Worm (Caenorhabditis elegans) whole organism, young adult: Measurements from ENCODE around the gene tdpo-1.

Experiments used
- ama-1 ChIP-seq, 3 experiments: fragments of 150-350 bp in 1 of 3; sonication (generic microtip) in 2 of 3; optimal IDR thresholded peaks; 2 replicates each; lab custom pipeline; 2014 to 2018; ENCODE audit warnings: missing biosample characterization in 2 of 3, missing genetic modification characterization in 2 of 3, missing genetic modification reagents in 2 of 3
- athp-1 ChIP-seq: sonication (generic microtip); optimal IDR thresholded peaks from 2 replicates; lab custom pipeline; 2017; ENCODE audit warnings: mild to moderate bottlenecking, missing genetic modification characterization, missing compliant biosample characterization
- ceh-100 ChIP-seq: fragments of 200-800 bp; sonication (Bioruptor generic); IDR thresholded peaks from 2 replicates; pipeline ENCODE4 v1.3.6; 2022; ENCODE audit warnings: missing genetic modification reagents, missing genetic modification characterization, missing compliant biosample characterization
- let-526 ChIP-seq: fragments of 200-800 bp; sonication (Bioruptor generic); IDR thresholded peaks from 2 replicates; pipeline ENCODE4 v1.3.6; 2022; ENCODE audit warnings: missing genetic modification reagents, missing genetic modification characterization, missing compliant biosample characterization
- madf-6 ChIP-seq: fragments of 200-800 bp; sonication (Bioruptor generic); IDR thresholded peaks from 2 replicates; pipeline ENCODE4 v1.3.6; 2022; ENCODE audit warnings: missing genetic modification reagents, missing genetic modification characterization, missing compliant biosample characterization

DNA sequence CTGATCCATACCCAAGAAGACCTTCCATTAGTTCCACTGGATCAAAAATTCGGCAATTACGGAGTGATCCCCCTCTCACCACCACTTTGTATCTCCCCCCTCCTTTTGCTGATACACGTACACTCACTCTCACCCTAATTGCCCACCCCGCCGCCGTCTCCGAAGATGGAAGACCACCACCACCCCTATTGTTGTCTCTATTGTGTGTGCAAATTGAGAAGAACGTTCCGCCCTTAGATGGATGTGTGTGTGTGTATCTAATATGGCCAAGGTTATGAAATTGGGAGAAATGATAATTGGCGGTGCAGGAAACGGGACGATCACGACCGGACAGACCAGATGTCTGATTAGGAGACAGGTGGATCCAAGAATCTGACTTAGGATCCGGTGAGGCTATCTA is 43.4 kb upstream of the tdpo-1 start:
- TF ChIP-seq madf-6 (GFP tag; lab: Robert Waterston, UW) (no peak), athp-1 (tag; lab: Kevin White, UChicago) (no peak), ama-1 (optimal IDR thresholded peaks at IDR 0.05; lab: Kevin White, UChicago) (no peak), ama-1 (GFP tag; optimal IDR thresholded peaks at IDR 0.05; lab: Kevin White, UChicago) (no peak), let-526 (GFP tag; lab: Robert Waterston, UW) (no peak), ceh-100 (GFP tag; lab: Robert Waterston, UW) (no peak)
